Worm (Caenorhabditis elegans): ENCODE data around the gene dcaf-1.

- TF ChIP-seq unc-42 (tag; optimal IDR thresholded peaks at IDR 0.05) (no peak), unc-55 (GFP tag; optimal IDR thresholded peaks at IDR 0.05) (no peak), elt-2 (tag; optimal IDR thresholded peaks at IDR 0.05) (no peak), unc-3 (GFP tag; conservative IDR thresholded peaks at IDR 0.05) (no peak), unc-3 (tag; optimal IDR thresholded peaks at IDR 0.05) (no peak), nhr-11 (tag; optimal IDR thresholded peaks at IDR 0.05) (no peak), pha-4 (tag; optimal IDR thresholded peaks at IDR 0.05) (no peak), pqm-1 (tag; optimal IDR thresholded peaks at IDR 0.05) (no peak), fax-1 (tag; optimal IDR thresholded peaks at IDR 0.05) (no peak), tbx-2 (tag; optimal IDR thresholded peaks at IDR 0.05) (no peak), zip-5 (tag; optimal IDR thresholded peaks at IDR 0.05) (no peak), sdc-2 (tag; optimal IDR thresholded peaks at IDR 0.05) (no peak), lim-6 (tag; optimal IDR thresholded peaks at IDR 0.05) (no peak)
Observed at ce11 chrIV:9690644-9691043, 15.9 kb downstream of the dcaf-1 start, which contains the start of gene sdz-36.
